Fruit fly (Drosophila melanogaster): Measurements from ENCODE around the gene CG8915.
A peak's percentile ranks its signal among the peaks of the same experiment; 100 is the strongest.

The CG8915 gene

DNA sequence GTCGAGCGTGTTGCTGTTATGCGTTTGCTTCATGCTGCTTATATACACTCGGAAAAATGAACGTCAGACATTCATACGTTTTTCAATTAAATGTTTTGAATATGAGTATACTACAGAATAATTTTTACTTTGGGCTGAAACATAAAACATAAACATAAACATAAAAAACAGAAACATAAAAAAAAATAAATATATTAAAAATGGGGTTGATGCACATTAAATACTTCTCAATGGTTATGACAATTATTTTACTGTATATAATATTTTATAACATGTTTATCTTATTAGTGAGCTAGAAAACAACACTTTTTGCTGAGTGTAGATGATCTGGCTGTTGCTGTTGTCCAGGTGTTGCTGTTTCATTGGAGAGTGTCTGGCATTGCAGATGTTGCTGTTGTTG, 7.4 kb downstream of the CG8915 start (continued):
- TF ChIP-seq Meics (GFP tag; optimal IDR thresholded peaks at IDR 0.05), result no peak
- TF ChIP-seq Pdp1 (GFP tag; optimal IDR thresholded peaks at IDR 0.05), result no peak
- no peak for TF ChIP-seq bowl (GFP tag; IDR thresholded peaks at IDR 0.05)
- no peak for TF ChIP-seq CG15011 (GFP tag; optimal IDR thresholded peaks at IDR 0.05)
- TF ChIP-seq oc (tag; optimal IDR thresholded peaks at IDR 0.05), result no peak
- no peak for TF ChIP-seq Hr39 (optimal IDR thresholded peaks at IDR 0.05)
- no peak for TF ChIP-seq crc (GFP tag; optimal IDR thresholded peaks at IDR 0.05)
- TF ChIP-seq trh (GFP tag; optimal IDR thresholded peaks at IDR 0.05), result no peak
- peak; percentile 18 for TF ChIP-seq PHDP (tag; optimal IDR thresholded peaks at IDR 0.05)
- no peak for TF ChIP-seq pfk (GFP tag; optimal IDR thresholded peaks at IDR 0.05)
- peak; percentile 50 for TF ChIP-seq Xrp1 (GFP tag; IDR thresholded peaks at IDR 0.05)
- peak; percentile 41 for TF ChIP-seq CG18262 (tag; optimal IDR thresholded peaks at IDR 0.05)
- TF ChIP-seq corto (GFP tag; optimal IDR thresholded peaks at IDR 0.05), result no peak
- TF ChIP-seq sens (GFP tag), result peak; percentile 58
- TF ChIP-seq CG3065 (GFP tag; optimal IDR thresholded peaks at IDR 0.05), result no peak
- TF ChIP-seq CG4617 (GFP tag; optimal IDR thresholded peaks at IDR 0.05; ENCODE audit: borderline replicate concordance), result no peak
- no peak for TF ChIP-seq NC2α (GFP tag; optimal IDR thresholded peaks at IDR 0.05)
- TF ChIP-seq tna (GFP tag; IDR thresholded peaks at IDR 0.05; ENCODE audit: partially characterized antibody), result no peak
- no peak for TF ChIP-seq CG17328 (GFP tag; IDR thresholded peaks at IDR 0.05)
- no peak for TF ChIP-seq CG15601 (tag; optimal IDR thresholded peaks at IDR 0.05)
- TF ChIP-seq tap (tag; optimal IDR thresholded peaks at IDR 0.05), result no peak
- no peak for TF ChIP-seq Atf3 (GFP tag; optimal IDR thresholded peaks at IDR 0.05)
- TF ChIP-seq peb (GFP tag; IDR thresholded peaks at IDR 0.05), result no peak
- TF ChIP-seq ssp (GFP tag; IDR thresholded peaks at IDR 0.05), result no peak
- TF ChIP-seq grau (tag; optimal IDR thresholded peaks at IDR 0.05), result peak; percentile 14
- no peak for TF ChIP-seq CG10431 (GFP tag; optimal IDR thresholded peaks at IDR 0.05)
- TF ChIP-seq Oli (tag; optimal IDR thresholded peaks at IDR 0.05), result peak; percentile 47
- TF ChIP-seq Dfd (GFP tag; optimal IDR thresholded peaks at IDR 0.05), result no peak
- no peak for TF ChIP-seq B-H2 (GFP tag; optimal IDR thresholded peaks at IDR 0.05)
- no peak for TF ChIP-seq cato (GFP tag; optimal IDR thresholded peaks at IDR 0.05; ENCODE audit: borderline replicate concordance)
- no peak for TF ChIP-seq Abd-B (GFP tag; optimal IDR thresholded peaks at IDR 0.05)
- no peak for TF ChIP-seq sqz (GFP tag; optimal IDR thresholded peaks at IDR 0.05)
- no peak for TF ChIP-seq CG9876 (GFP tag; optimal IDR thresholded peaks at IDR 0.05)
- no peak for TF ChIP-seq so (GFP tag; IDR thresholded peaks at IDR 0.05)
- TF ChIP-seq D19B (GFP tag; optimal IDR thresholded peaks at IDR 0.05), result no peak
- no peak for TF ChIP-seq HLH54F (GFP tag; optimal IDR thresholded peaks at IDR 0.05)
- 0 out of 2 replicates have a peak, but pooled peaks have one; percentile 15 for TF ChIP-seq E2f1 (GFP tag; IDR thresholded peaks at IDR 0.05)
- no peak for TF ChIP-seq ems (GFP tag; optimal IDR thresholded peaks at IDR 0.05)
- TF ChIP-seq CG2199 (GFP tag; IDR thresholded peaks at IDR 0.05), result no peak
- TF ChIP-seq CG12104 (GFP tag; optimal IDR thresholded peaks at IDR 0.05), result no peak
- TF ChIP-seq CG18764 (GFP tag; optimal IDR thresholded peaks at IDR 0.05), result no peak
- TF ChIP-seq CG42726 (GFP tag; IDR thresholded peaks at IDR 0.05; ENCODE audit: partially characterized antibody), result no peak
- no peak for TF ChIP-seq HLHmδ (GFP tag; optimal IDR thresholded peaks at IDR 0.05)
- no peak for TF ChIP-seq CG12659 (GFP tag; optimal IDR thresholded peaks at IDR 0.05)
- peak in 1 of 2 experiments; percentile 21 for TF ChIP-seq Eip74EF (GFP tag; optimal IDR thresholded peaks at IDR 0.05)
- TF ChIP-seq pan (optimal IDR thresholded peaks at IDR 0.05), result no peak
- TF ChIP-seq pan (GFP tag; optimal IDR thresholded peaks at IDR 0.05 in 1 of 2, IDR thresholded peaks at IDR 0.05 in 1 of 2), result peak in 1 of 2 experiments; percentile 20
- no peak for TF ChIP-seq CG2129 (GFP tag; IDR thresholded peaks at IDR 0.05; ENCODE audit: partially characterized antibody)
- no peak for TF ChIP-seq btn (GFP tag; optimal IDR thresholded peaks at IDR 0.05)
- TF ChIP-seq ranshi (GFP tag; IDR thresholded peaks at IDR 0.05), result no peak
- TF ChIP-seq Oaz (GFP tag; IDR thresholded peaks at IDR 0.05), result no peak
- no peak for TF ChIP-seq ase (GFP tag; IDR thresholded peaks at IDR 0.05)
